Worm (Caenorhabditis elegans): ENCODE measurements around the gene sru-2.

Gene sru-2

DNA sequence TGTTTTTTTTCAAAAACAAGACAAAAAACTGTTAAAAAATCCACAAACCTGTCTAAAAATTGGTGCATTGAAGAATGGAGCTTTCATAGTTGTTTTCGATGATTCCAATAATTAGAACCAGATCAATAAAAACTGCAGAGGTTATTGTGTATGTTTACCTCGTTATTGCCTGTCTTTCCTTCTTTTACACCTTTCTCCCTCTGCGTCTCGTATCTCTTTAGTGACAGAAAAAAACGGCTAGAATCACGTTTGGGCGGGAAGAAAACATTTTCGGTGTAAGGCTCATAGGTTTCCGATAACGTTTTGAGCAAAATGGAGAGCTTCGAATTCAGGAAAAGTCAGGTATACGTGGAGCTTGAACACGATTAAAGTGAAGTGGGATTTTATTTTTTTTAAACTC is 22.5 kb downstream of the sru-2 start, which contains the start of gene ethe-1:
ethe-1 (minus strand) TSS at position 150 of the 400 bp plus-strand sequence.
- no peak for TF ChIP-seq F52B5.7 (tag; optimal IDR thresholded peaks at IDR 0.05)
- TF ChIP-seq rec-8 (tag; optimal IDR thresholded peaks at IDR 0.05): no peak
- TF ChIP-seq B0019.2 (GFP tag; conservative IDR thresholded peaks at IDR 0.05): no peak
- TF ChIP-seq snpc-4 (GFP tag; optimal IDR thresholded peaks at IDR 0.05): no peak
- peak; percentile 9 to 47 (median 38) for TF ChIP-seq snpc-4 (tag; optimal IDR thresholded peaks at IDR 0.05)
- peak; percentile 18 for TF ChIP-seq nhr-80 (tag; optimal IDR thresholded peaks at IDR 0.05)
- TF ChIP-seq cebp-1 (GFP tag; IDR thresholded peaks at IDR 0.05): no peak
- TF ChIP-seq cebp-1 (tag; optimal IDR thresholded peaks at IDR 0.05): no peak

DNA sequence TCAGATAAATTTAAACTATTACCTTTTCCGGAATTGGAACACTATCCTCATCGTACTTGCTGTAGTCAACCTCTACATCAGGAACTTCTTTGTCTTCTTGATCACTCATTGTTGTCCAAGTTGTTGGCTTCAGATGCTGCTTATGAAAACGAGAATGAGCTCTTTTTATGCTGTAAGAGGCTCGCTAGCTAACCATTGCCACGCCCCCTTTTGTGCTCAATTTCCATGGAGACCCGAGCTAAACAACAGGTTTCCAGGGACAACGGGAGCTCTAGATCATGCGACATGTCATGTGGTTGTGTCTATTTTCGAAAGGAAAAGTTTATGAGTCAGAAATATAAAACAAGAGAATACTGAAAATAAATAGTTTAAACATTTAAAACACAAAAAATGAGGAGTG is 24.4 kb downstream of the sru-2 start, which contains the start of gene C33A12.4:
C33A12.4 (minus strand) TSS at position 131 of the 400 bp plus-strand sequence.
- TF ChIP-seq rcor-1 (GFP tag; IDR thresholded peaks at IDR 0.05) (peak; percentile 7; the same call in 1 of the 2 replicates), madf-6 (GFP tag; IDR thresholded peaks at IDR 0.05) (peak; percentile 7; the same call in 1 of the 2 replicates), cebp-1 (GFP tag; IDR thresholded peaks at IDR 0.05) (no peak), cebp-1 (tag; optimal IDR thresholded peaks at IDR 0.05) (peak; percentile 8), ccch-3 (GFP tag; optimal IDR thresholded peaks at IDR 0.05) (no peak), egl-44 (GFP tag; IDR thresholded peaks at IDR 0.05) (no peak), repo-1 (tag; optimal IDR thresholded peaks at IDR 0.05) (no peak)

DNA sequence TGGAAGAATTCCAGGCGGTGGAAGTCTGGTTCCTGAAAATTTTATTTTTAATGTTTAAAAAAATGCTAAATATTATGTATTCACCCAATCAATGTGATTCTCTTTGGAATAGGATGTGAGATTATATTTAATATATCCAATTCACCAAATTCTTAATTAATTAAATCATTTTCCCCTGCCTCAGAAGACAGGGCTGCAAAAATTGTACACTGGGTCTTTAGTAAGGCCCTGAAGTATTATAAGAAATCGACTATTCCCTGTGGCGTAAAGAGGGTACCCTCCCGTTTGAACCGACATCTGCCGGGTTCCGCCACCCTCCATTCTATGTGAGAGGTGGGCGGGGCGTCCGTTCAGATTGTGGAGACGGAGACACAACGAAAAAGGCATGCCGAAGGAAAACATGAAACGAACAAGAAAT is 25.2 kb downstream of the sru-2 start:
- TF ChIP-seq ccch-3 (GFP tag; optimal IDR thresholded peaks at IDR 0.05) (no peak), fkh-3 (tag; optimal IDR thresholded peaks at IDR 0.05) (peak; percentile 15), K11D2.4 (GFP tag; IDR thresholded peaks at IDR 0.05) (0 out of 2 replicates have a peak, but pooled peaks have one; percentile 18), ceh-27 (GFP tag; optimal IDR thresholded peaks at IDR 0.05) (peak; percentile 74), lin-35 (GFP tag; optimal IDR thresholded peaks at IDR 0.05) (peak in 1 of 3 experiments; percentile 61), snpc-3.4 (tag; optimal IDR thresholded peaks at IDR 0.05) (peak; percentile 11), mcd-1 (GFP tag; IDR thresholded peaks at IDR 0.05) (peak; percentile 76), F23B12.7 (tag; optimal IDR thresholded peaks at IDR 0.05; ENCODE audit: insufficient read depth) (peak; percentile 17), D2030.7 (GFP tag; IDR thresholded peaks at IDR 0.05) (peak; percentile 56), nhr-80 (tag; optimal IDR thresholded peaks at IDR 0.05) (no peak), ztf-25 (GFP tag; IDR thresholded peaks at IDR 0.05) (no peak), ama-1 (optimal IDR thresholded peaks at IDR 0.05) (peak; percentile 79), ama-1 (GFP tag; optimal IDR thresholded peaks at IDR 0.05) (no peak), attf-6 (GFP tag; IDR thresholded peaks at IDR 0.05) (peak; percentile 71), lir-1 (GFP tag; conservative IDR thresholded peaks at IDR 0.05) (no peak), B0261.1 (tag; optimal IDR thresholded peaks at IDR 0.05) (peak; percentile 17), rcor-1 (GFP tag; IDR thresholded peaks at IDR 0.05) (peak; percentile 55; the same call in 1 of the 2 replicates), Y95B8A.8 (GFP tag; IDR thresholded peaks at IDR 0.05) (0 out of 2 replicates have a peak, but pooled peaks have one; percentile 45), rec-8 (tag; optimal IDR thresholded peaks at IDR 0.05) (peak in 1 of 2 experiments; percentile 25), ztf-26 (tag; optimal IDR thresholded peaks at IDR 0.05) (peak; percentile 25), T07F8.4 (tag; optimal IDR thresholded peaks at IDR 0.05) (no peak), Y67H2A.10 (GFP tag; conservative IDR thresholded peaks at IDR 0.05) (no peak), snpc-1.3 (tag; optimal IDR thresholded peaks at IDR 0.05; ENCODE audit: insufficient read depth) (peak; percentile 49), cebp-1 (GFP tag; IDR thresholded peaks at IDR 0.05) (no peak), cebp-1 (tag; optimal IDR thresholded peaks at IDR 0.05) (peak; percentile 62), hrde-1 (tag; optimal IDR thresholded peaks at IDR 0.05; ENCODE audit: borderline replicate concordance) (peak; percentile 55), F55B11.4 (tag; optimal IDR thresholded peaks at IDR 0.05; ENCODE audit: borderline replicate concordance, insufficient read depth) (no peak), F39B2.1 (GFP tag; IDR thresholded peaks at IDR 0.05) (no peak), ZK185.1 (tag; optimal IDR thresholded peaks at IDR 0.05; ENCODE audit: poor library complexity, severe bottlenecking) (peak; percentile 54), lin-40 (tag; optimal IDR thresholded peaks at IDR 0.05) (peak; percentile 88), tbp1 (GFP tag; optimal IDR thresholded peaks at IDR 0.05) (peak; percentile 73), ztf-18 (tag; optimal IDR thresholded peaks at IDR 0.05) (peak; percentile 2), attf-5 (GFP tag; optimal IDR thresholded peaks at IDR 0.05) (peak; percentile 47), hmg-20 (GFP tag; IDR thresholded peaks at IDR 0.05) (no peak), T26A5.8 (tag; optimal IDR thresholded peaks at IDR 0.05) (no peak), pbrm-1 (GFP tag; IDR thresholded peaks at IDR 0.05) (peak; percentile 77; the same call in 1 of the 2 replicates)

Data from whole organism, young adult.